Fruit fly (Drosophila melanogaster) whole organism, embryonic: ENCODE results near the gene Tcs3.

Source experiments
- ATbp ChIP-seq: fragments of 200-800 bp; sonication (Bioruptor generic); optimal IDR thresholded peaks from 2 replicates; lab custom pipeline; 2017; ENCODE audit warnings: missing biosample characterization, mild to moderate bottlenecking, missing genetic modification characterization, missing genetic modification reagents
- CG10366 ChIP-seq: fragments of 200-800 bp; sonication (Bioruptor generic); IDR thresholded peaks from 2 replicates; pipeline ENCODE4 v1.3.6; 2022; ENCODE audit warnings: missing biosample characterization, missing genetic modification characterization
- CG12071 ChIP-seq: fragments of 200-800 bp; sonication (Bioruptor generic); optimal IDR thresholded peaks from 3 replicates; lab custom pipeline; 2018; ENCODE audit warnings: missing biosample characterization, mild to moderate bottlenecking, missing genetic modification characterization
- CG14710 ChIP-seq: fragments of 200-800 bp; sonication (Bioruptor generic); optimal IDR thresholded peaks from 3 replicates; lab custom pipeline; 2019; ENCODE audit warnings: missing biosample characterization, mild to moderate bottlenecking, missing genetic modification characterization, moderate library complexity
- CG15269 ChIP-seq: fragments of 200-800 bp; sonication (Bioruptor generic); optimal IDR thresholded peaks from 2 replicates; lab custom pipeline; 2018; ENCODE audit warnings: missing biosample characterization, mild to moderate bottlenecking, missing genetic modification characterization, moderate library complexity
- CG15479 ChIP-seq: fragments of 200-800 bp; sonication (Bioruptor generic); optimal IDR thresholded peaks from 3 replicates; lab custom pipeline; 2019; ENCODE audit warnings: missing biosample characterization, mild to moderate bottlenecking, missing genetic modification characterization, moderate library complexity
- CG16779 ChIP-seq: fragments of 200-800 bp; sonication (Bioruptor generic); IDR thresholded peaks from 2 replicates; pipeline ENCODE4 v1.3.6; 2022; ENCODE audit warnings: missing biosample characterization, missing genetic modification characterization
- CG17612 ChIP-seq: fragments of 200-800 bp; sonication (Bioruptor generic); IDR thresholded peaks from 2 replicates; pipeline ENCODE4 v1.3.6; 2022; ENCODE audit warnings: missing biosample characterization, missing genetic modification characterization
- CG18011 ChIP-seq: fragments of 200-800 bp; sonication (Bioruptor generic); optimal IDR thresholded peaks from 2 replicates; lab custom pipeline; 2017; ENCODE audit warnings: missing biosample characterization, missing genetic modification characterization, mild to moderate bottlenecking, moderate library complexity, missing genotype
- CG2120 ChIP-seq: fragments of 200-800 bp; sonication (Bioruptor generic); optimal IDR thresholded peaks from 3 replicates; lab custom pipeline; 2016; ENCODE audit warnings: missing biosample characterization, missing genetic modification characterization
- CG3407 ChIP-seq: fragments of 200-800 bp; sonication (Bioruptor generic); optimal IDR thresholded peaks from 2 replicates; lab custom pipeline; 2018; ENCODE audit warnings: missing biosample characterization, mild to moderate bottlenecking, missing genetic modification characterization
- CG4404 ChIP-seq: fragments of 200-800 bp; sonication (Bioruptor generic); IDR thresholded peaks from 2 replicates; pipeline ENCODE4 v1.3.6; 2022; ENCODE audit warnings: missing biosample characterization, missing genetic modification characterization
- CG4820 ChIP-seq: fragments of 200-800 bp; sonication (Bioruptor generic); optimal IDR thresholded peaks from 3 replicates; lab custom pipeline; 2016; ENCODE audit warnings: missing biosample characterization, missing genetic modification characterization
- CG6254 ChIP-seq: fragments of 200-800 bp; sonication (Bioruptor generic); optimal IDR thresholded peaks from 3 replicates; lab custom pipeline; 2017; ENCODE audit warnings: mild to moderate bottlenecking, missing biosample characterization, missing genetic modification reagents, missing genetic modification characterization
- CG7271 ChIP-seq: fragments of 200-800 bp; sonication (Bioruptor generic); optimal IDR thresholded peaks from 2 replicates; lab custom pipeline; 2018; ENCODE audit warnings: missing biosample characterization, mild to moderate bottlenecking, missing genetic modification characterization, moderate library complexity
- CG7786 ChIP-seq: fragments of 200-800 bp; sonication (Bioruptor generic); optimal IDR thresholded peaks from 2 replicates; lab custom pipeline; 2016; ENCODE audit warnings: missing biosample characterization, missing genetic modification characterization
- CG9437 ChIP-seq: fragments of 200-800 bp; sonication (Bioruptor generic); optimal IDR thresholded peaks from 2 replicates; lab custom pipeline; 2018; ENCODE audit warnings: missing biosample characterization, mild to moderate bottlenecking, missing genetic modification characterization
- CG9797 ChIP-seq: fragments of 200-800 bp; sonication (Bioruptor generic); optimal IDR thresholded peaks from 3 replicates; lab custom pipeline; 2018; ENCODE audit warnings: missing biosample characterization, mild to moderate bottlenecking, missing genetic modification characterization
- Dbx ChIP-seq: fragments of 200-800 bp; sonication (Bioruptor generic); IDR thresholded peaks from 3 replicates; pipeline ENCODE4 v1.3.6; 2022; ENCODE audit warnings: missing biosample characterization, missing genetic modification characterization
- E2f1 ChIP-seq: fragments of 200-800 bp; sonication (Bioruptor generic); IDR thresholded peaks from 2 replicates; pipeline ENCODE4 v1.3.6; 2022; ENCODE audit warnings: missing biosample characterization, missing genetic modification characterization
- Ets97D ChIP-seq: fragments of 200-800 bp; sonication (Bioruptor generic); optimal IDR thresholded peaks from 3 replicates; lab custom pipeline; 2016; ENCODE audit warnings: missing biosample characterization, missing genetic modification characterization
- Fer1 ChIP-seq: fragments of 200-800 bp; sonication (Bioruptor generic); optimal IDR thresholded peaks from 2 replicates; lab custom pipeline; 2017; ENCODE audit warnings: missing biosample characterization, mild to moderate bottlenecking, missing genetic modification characterization
- Gug ChIP-seq: fragments of 200-800 bp; sonication (Bioruptor generic); IDR thresholded peaks from 4 replicates; pipeline ENCODE4 v1.3.6; 2022; ENCODE audit warnings: missing biosample characterization, missing genetic modification characterization
- HLHmδ ChIP-seq: fragments of 200-800 bp; sonication (Bioruptor generic); optimal IDR thresholded peaks from 2 replicates; lab custom pipeline; 2018; ENCODE audit warnings: missing biosample characterization, mild to moderate bottlenecking, missing genetic modification characterization, moderate library complexity
- Lhr ChIP-seq: fragments of 200-800 bp; sonication (Bioruptor generic); optimal IDR thresholded peaks from 3 replicates; lab custom pipeline; 2017; ENCODE audit warnings: mild to moderate bottlenecking, missing biosample characterization, missing genetic modification reagents, missing genetic modification characterization
- MBD-R2 ChIP-seq: fragments of 200-800 bp; sonication (Bioruptor generic); IDR thresholded peaks from 2 replicates; pipeline ENCODE4 v1.3.6; 2022; ENCODE audit warnings: missing biosample characterization, missing genetic modification characterization
- NfI ChIP-seq: fragments of 200-800 bp; sonication (Bioruptor generic); optimal IDR thresholded peaks from 3 replicates; lab custom pipeline; 2018; ENCODE audit warnings: missing biosample characterization, mild to moderate bottlenecking, missing genetic modification characterization, moderate library complexity
- Scr ChIP-seq: fragments of 200-800 bp; sonication (Bioruptor generic); IDR thresholded peaks from 2 replicates; pipeline ENCODE4 v1.3.6; 2022; ENCODE audit warnings: missing biosample characterization, missing genetic modification characterization; ENCODE audit not compliant: partially characterized antibody
- abd-A ChIP-seq: fragments of 200-800 bp; sonication (Bioruptor generic); optimal IDR thresholded peaks from 3 replicates; lab custom pipeline; 2019; ENCODE audit warnings: missing biosample characterization, mild to moderate bottlenecking, missing genetic modification characterization, moderate library complexity
- bowl ChIP-seq: fragments of 200-800 bp; sonication (Bioruptor generic); IDR thresholded peaks from 2 replicates; pipeline ENCODE4 v1.3.6; 2022; ENCODE audit warnings: missing biosample characterization, missing genetic modification characterization
- bsh ChIP-seq, 2 experiments: fragments of 200-800 bp; sonication (Bioruptor generic); optimal IDR thresholded peaks; 2 replicates each; lab custom pipeline; 2017 to 2018; ENCODE audit warnings: mild to moderate bottlenecking in 2 of 2, missing biosample characterization in 2 of 2, missing genetic modification characterization in 2 of 2, moderate library complexity in 1 of 2
- dati ChIP-seq: fragments of 200-800 bp; sonication (Bioruptor generic); IDR thresholded peaks from 2 replicates; pipeline ENCODE4 v1.3.6; 2022; ENCODE audit warnings: missing biosample characterization, missing genetic modification characterization
- disco-r ChIP-seq: fragments of 200-800 bp; sonication (Bioruptor generic); optimal IDR thresholded peaks from 2 replicates; lab custom pipeline; 2016; ENCODE audit warnings: missing biosample characterization, missing genetic modification characterization
- dmrt11E ChIP-seq: fragments of 200-800 bp; sonication (Bioruptor generic); optimal IDR thresholded peaks from 3 replicates; lab custom pipeline; 2018; ENCODE audit warnings: missing biosample characterization, mild to moderate bottlenecking, missing genetic modification characterization, moderate library complexity
- exex ChIP-seq: fragments of 200-800 bp; sonication (Bioruptor generic); optimal IDR thresholded peaks from 4 replicates; lab custom pipeline; 2018; ENCODE audit warnings: missing biosample characterization, mild to moderate bottlenecking, missing genetic modification characterization, moderate library complexity
- fu2 ChIP-seq: fragments of 200-800 bp; sonication (Bioruptor generic); optimal IDR thresholded peaks from 2 replicates; lab custom pipeline; 2016; ENCODE audit warnings: missing biosample characterization, missing genetic modification characterization
- hth ChIP-seq: fragments of >200 bp; optimal IDR thresholded peaks from 2 replicates; lab custom pipeline; 2017; ENCODE audit warnings: inconsistent platforms
- lbe ChIP-seq: fragments of 200-800 bp; sonication (Bioruptor generic); optimal IDR thresholded peaks from 2 replicates; lab custom pipeline; 2016; ENCODE audit warnings: missing biosample characterization, mild to moderate bottlenecking, missing genetic modification characterization
- mld ChIP-seq: fragments of 200-800 bp; sonication (Bioruptor generic); IDR thresholded peaks from 3 replicates; pipeline ENCODE4 v1.3.6; 2022; ENCODE audit warnings: missing biosample characterization, missing genetic modification characterization; ENCODE audit not compliant: partially characterized antibody
- nerfin-1 ChIP-seq: fragments of 200-800 bp; sonication (Bioruptor generic); optimal IDR thresholded peaks from 3 replicates; lab custom pipeline; 2019; ENCODE audit warnings: missing biosample characterization, mild to moderate bottlenecking, missing genetic modification characterization, moderate library complexity
- phol ChIP-seq: fragments of 200-800 bp; sonication (Bioruptor generic); optimal IDR thresholded peaks from 3 replicates; lab custom pipeline; 2018; ENCODE audit warnings: missing biosample characterization, mild to moderate bottlenecking, missing genetic modification characterization, moderate library complexity
- ranshi ChIP-seq: fragments of 200-800 bp; sonication (Bioruptor generic); IDR thresholded peaks from 2 replicates; pipeline ENCODE4 v1.3.6; 2022; ENCODE audit warnings: missing biosample characterization, missing genetic modification characterization
- sima ChIP-seq: fragments of 200-800 bp; sonication (Bioruptor generic); optimal IDR thresholded peaks from 2 replicates; lab custom pipeline; 2016; ENCODE audit warnings: missing biosample characterization, missing genetic modification characterization
- slbo ChIP-seq: fragments of 200-800 bp; sonication (Bioruptor generic); IDR thresholded peaks from 2 replicates; pipeline ENCODE4 v1.3.6; 2022; ENCODE audit warnings: missing biosample characterization, missing genetic modification characterization
- so ChIP-seq: fragments of 200-800 bp; sonication (Bioruptor generic); IDR thresholded peaks from 3 replicates; pipeline ENCODE4 v1.3.6; 2022; ENCODE audit warnings: missing biosample characterization, missing genetic modification characterization
- sr ChIP-seq: fragments of 200-800 bp; sonication (Bioruptor generic); IDR thresholded peaks from 3 replicates; pipeline ENCODE4 v1.3.6; 2022; ENCODE audit warnings: missing biosample characterization, missing genetic modification characterization
- tap ChIP-seq: fragments of 200-800 bp; optimal IDR thresholded peaks from 3 replicates; lab custom pipeline; 2019; ENCODE audit warnings: missing biosample characterization, mild to moderate bottlenecking, missing genetic modification characterization, moderate library complexity
- tna ChIP-seq: fragments of 200-800 bp; sonication (Bioruptor generic); IDR thresholded peaks from 2 replicates; pipeline ENCODE4 v1.3.6; 2022; ENCODE audit warnings: missing biosample characterization, missing genetic modification characterization; ENCODE audit not compliant: partially characterized antibody
- trh ChIP-seq: fragments of 200-800 bp; sonication (Bioruptor generic); optimal IDR thresholded peaks from 2 replicates; lab custom pipeline; 2016; ENCODE audit warnings: missing biosample characterization, missing genetic modification characterization
- twi ChIP-seq: fragments of 200-800 bp; optimal IDR thresholded peaks from 2 replicates; lab custom pipeline; 2019; ENCODE audit warnings: missing biosample characterization, mild to moderate bottlenecking, missing genetic modification characterization, moderate library complexity
- vfl ChIP-seq: fragments of 200-800 bp; sonication (Bioruptor generic); optimal IDR thresholded peaks from 2 replicates; lab custom pipeline; 2016; ENCODE audit warnings: missing biosample characterization, missing genetic modification characterization

Tcs3 gene

DNA sequence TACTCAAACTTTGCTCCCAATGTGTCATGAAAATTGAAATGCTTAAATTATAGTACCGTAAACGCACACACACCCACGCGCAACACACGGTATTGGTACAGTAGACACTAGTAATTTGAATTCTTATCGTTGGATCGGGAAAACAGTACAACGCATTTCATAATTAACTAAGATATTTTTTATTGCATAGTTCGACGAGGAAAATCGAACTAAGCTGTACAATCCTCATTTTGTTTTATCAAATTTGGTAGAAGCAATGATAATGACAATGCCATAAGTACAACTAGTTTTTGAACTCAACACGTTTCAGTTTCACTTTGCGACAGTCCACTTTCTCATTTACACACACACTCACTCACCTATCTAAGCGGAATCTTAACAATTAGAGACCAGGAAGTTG lies 29.0 kb downstream of the Tcs3 start (continued):
- peak; percentile 61 for TF ChIP-seq CG12071 (GFP tag; lab: Kevin White, UChicago)
- no peak for TF ChIP-seq hth (lab: Kevin White, UChicago)
- peak; percentile 42 for TF ChIP-seq CG14710
- peak; percentile 21 for TF ChIP-seq disco-r
- peak; percentile 27 for TF ChIP-seq CG4820 (GFP tag; lab: Kevin White, UChicago)
- TF ChIP-seq tap (tag; lab: Kevin White, UChicago) = peak; percentile 75
- peak; percentile 75 for TF ChIP-seq slbo (GFP tag; lab: Robert Waterston, UW)
- TF ChIP-seq trh (GFP tag; lab: Kevin White, UChicago) = no peak
- TF ChIP-seq CG18011 (GFP tag; lab: Kevin White, UChicago) = no peak
- no peak for TF ChIP-seq CG9797 (GFP tag; lab: Kevin White, UChicago)
- no peak for TF ChIP-seq E2f1 (GFP tag; lab: Robert Waterston, UW)
- peak; percentile 22; the same call in 1 of the 2 replicates for TF ChIP-seq CG4404 (GFP tag; lab: Robert Waterston, UW)
- TF ChIP-seq Ets97D (GFP tag; lab: Kevin White, UChicago) = no peak
- peak in 1 of 2 experiments; percentile 73 for TF ChIP-seq bsh (GFP tag; optimal IDR thresholded peaks at IDR 0.05; lab: Kevin White, UChicago)
- no peak for TF ChIP-seq sr (GFP tag; lab: Robert Waterston, UW)
- no peak for TF ChIP-seq HLHmδ
- TF ChIP-seq so (GFP tag; lab: Robert Waterston, UW) = 0 out of 3 replicates have a peak, but pooled peaks have one; percentile 33
- TF ChIP-seq NfI = peak; percentile 69
- TF ChIP-seq exex (tag; lab: Kevin White, UChicago) = no peak
- no peak for TF ChIP-seq sima (GFP tag; lab: Kevin White, UChicago)
- TF ChIP-seq CG10366 (GFP tag; lab: Robert Waterston, UW) = no peak
- TF ChIP-seq Dbx = 0 out of 3 replicates have a peak, but pooled peaks have one; percentile 51
- TF ChIP-seq CG15269 = peak; percentile 83
- TF ChIP-seq CG15479 (GFP tag; lab: Kevin White, UChicago) = peak; percentile 20
- TF ChIP-seq CG9437 (GFP tag; lab: Kevin White, UChicago) = peak; percentile 54
- TF ChIP-seq Fer1 (GFP tag; lab: Kevin White, UChicago) = peak; percentile 74
- peak; percentile 23 for TF ChIP-seq vfl (GFP tag; lab: Kevin White, UChicago)
- TF ChIP-seq ATbp (GFP tag; lab: Kevin White, UChicago) = no peak
- peak; percentile 51 for TF ChIP-seq dmrt11E (tag; lab: Kevin White, UChicago)
- TF ChIP-seq CG16779 (GFP tag; lab: Robert Waterston, UW) = no peak
- TF ChIP-seq phol (tag; lab: Kevin White, UChicago) = peak; percentile 61
- TF ChIP-seq Gug = peak; percentile 44; the same call in 2 of the 4 replicates
- TF ChIP-seq CG2120 (GFP tag; lab: Kevin White, UChicago) = peak; percentile 85
- no peak for TF ChIP-seq abd-A (tag; lab: Kevin White, UChicago)
- no peak for TF ChIP-seq Lhr
- no peak for TF ChIP-seq lbe
- TF ChIP-seq CG17612 (GFP tag; lab: Robert Waterston, UW) = no peak
- TF ChIP-seq CG3407 = peak; percentile 28
- peak; percentile 75 for TF ChIP-seq CG7786 (GFP tag; lab: Kevin White, UChicago)
- no peak for TF ChIP-seq Scr (GFP tag; lab: Robert Waterston, UW)
- no peak for TF ChIP-seq bowl (GFP tag; lab: Robert Waterston, UW)
- peak; percentile 25; the same call in 1 of the 2 replicates for TF ChIP-seq MBD-R2
- TF ChIP-seq ranshi (GFP tag; lab: Robert Waterston, UW) = 0 out of 2 replicates have a peak, but pooled peaks have one; percentile 21
- peak; percentile 49 for TF ChIP-seq nerfin-1 (tag; lab: Kevin White, UChicago)
- TF ChIP-seq twi = peak; percentile 42
- TF ChIP-seq CG7271 (tag; lab: Kevin White, UChicago) = no peak
- no peak for TF ChIP-seq dati (GFP tag; lab: Robert Waterston, UW)
- no peak for TF ChIP-seq tna
- peak; percentile 50 for TF ChIP-seq fu2
- TF ChIP-seq mld (GFP tag; lab: Robert Waterston, UW) = no peak
- TF ChIP-seq CG6254 = no peak
